Fruit fly (Drosophila melanogaster): ENCODE measurements around the gene CG13085.

Gene CG13085

DNA sequence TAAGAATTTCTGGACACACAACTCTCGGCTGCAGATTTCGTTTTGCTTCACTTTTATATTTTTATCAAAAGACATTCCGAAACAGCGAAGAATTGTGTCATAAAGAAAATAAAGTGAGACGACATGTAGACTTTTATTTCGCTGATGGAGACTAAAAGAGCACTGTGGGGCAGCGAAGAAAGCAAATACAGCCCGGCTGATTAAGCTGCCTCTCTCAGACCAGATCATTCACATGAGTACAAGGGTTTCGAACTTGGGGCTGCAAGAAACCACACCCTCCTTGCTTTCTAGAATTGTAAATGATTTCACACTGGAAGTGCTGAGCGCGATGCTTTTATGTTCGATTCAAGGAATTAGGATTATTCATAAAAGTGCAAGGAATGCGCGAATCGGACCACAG lies 1.3 kb downstream of the CG13085 start:
- no peak for TF ChIP-seq noc (tag; optimal IDR thresholded peaks at IDR 0.05)

- TF ChIP-seq noc (tag; optimal IDR thresholded peaks at IDR 0.05): peak; percentile 75
Measured at dm6 chr2L:19425765-19426329, 2.0 kb downstream of the CG13085 start.

- TF ChIP-seq noc (tag; optimal IDR thresholded peaks at IDR 0.05): no peak
Measured at dm6 chr2L:19426330-19426781, 2.5 kb downstream of the CG13085 start, which contains the start of gene Pax. Gene Pax, minus strand, starts transcription at chr2L:19426596.

dm6 chr2L:19429731-19430130 lies 5.9 kb downstream of the CG13085 start:
- TF ChIP-seq noc (tag; optimal IDR thresholded peaks at IDR 0.05): peak; percentile 28

DNA sequence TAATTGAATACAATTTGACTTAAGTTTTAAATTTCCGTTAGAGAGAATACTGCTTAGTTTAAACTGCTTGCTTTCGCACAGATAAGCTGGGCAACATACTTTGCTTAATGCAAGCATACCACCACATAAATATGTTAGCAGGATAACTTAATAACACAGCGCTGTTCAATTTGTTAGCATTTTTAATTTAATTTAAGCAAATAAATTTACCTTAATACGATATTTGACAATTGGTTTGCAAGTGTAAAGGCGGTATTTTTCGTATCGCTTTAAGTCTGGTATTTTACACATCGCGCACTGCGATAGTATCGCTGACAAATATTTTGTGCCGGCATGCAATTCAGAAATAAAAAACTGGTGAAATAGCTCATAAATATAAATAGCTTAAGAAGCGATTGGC lies 6.5 kb downstream of the CG13085 start, which contains the start of gene RtcB:
Gene RtcB (plus strand): TSS at position 301 of the 400 bp plus-strand sequence.
- TF ChIP-seq noc (tag; optimal IDR thresholded peaks at IDR 0.05): no peak

DNA sequence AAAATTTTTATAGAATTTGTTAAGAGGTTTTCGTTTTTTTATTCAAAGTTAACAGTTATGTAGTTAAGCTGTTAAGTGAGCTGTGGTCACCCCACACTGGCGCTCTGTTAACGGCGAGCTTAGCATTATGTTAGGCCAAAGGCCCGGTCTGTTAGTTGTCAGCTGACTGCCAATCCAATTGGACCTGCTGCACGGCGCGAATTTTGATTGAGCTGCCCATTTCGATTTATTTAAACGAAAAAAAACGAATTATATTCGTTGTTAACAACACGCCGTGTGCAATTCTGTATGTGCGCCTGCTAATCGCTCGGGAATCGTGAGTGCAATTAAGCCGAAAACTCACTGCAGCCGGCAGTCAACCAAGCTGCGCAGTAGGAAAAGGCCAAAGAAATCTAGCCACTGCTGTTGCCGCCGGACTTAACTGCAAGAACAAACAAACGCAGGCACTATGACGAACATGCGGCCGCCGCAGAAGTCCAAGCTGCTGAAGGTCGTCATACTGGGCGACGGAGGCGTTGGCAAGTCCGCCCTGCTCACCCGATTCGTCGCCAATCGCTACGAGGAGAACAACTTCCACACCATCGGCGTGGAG lies 8.7 kb downstream of the CG13085 start, which contains the start of gene Rab9:
Gene Rab9 (plus strand): TSS at position 151 of the 592 bp plus-strand sequence.
- peak; percentile 32 for TF ChIP-seq noc (tag; optimal IDR thresholded peaks at IDR 0.05)

- TF ChIP-seq noc (tag; optimal IDR thresholded peaks at IDR 0.05): peak; percentile 84
Measured at dm6 chr2L:19433292-19433691, 9.4 kb downstream of the CG13085 start.

dm6 chr2L:19434260-19434659 lies 10.4 kb downstream of the CG13085 start:
- TF ChIP-seq noc (tag; optimal IDR thresholded peaks at IDR 0.05): peak; percentile 61

dm6 chr2L:19438685-19439597 lies 15.1 kb downstream of the CG13085 start:
- TF ChIP-seq noc (tag; optimal IDR thresholded peaks at IDR 0.05): no peak

DNA sequence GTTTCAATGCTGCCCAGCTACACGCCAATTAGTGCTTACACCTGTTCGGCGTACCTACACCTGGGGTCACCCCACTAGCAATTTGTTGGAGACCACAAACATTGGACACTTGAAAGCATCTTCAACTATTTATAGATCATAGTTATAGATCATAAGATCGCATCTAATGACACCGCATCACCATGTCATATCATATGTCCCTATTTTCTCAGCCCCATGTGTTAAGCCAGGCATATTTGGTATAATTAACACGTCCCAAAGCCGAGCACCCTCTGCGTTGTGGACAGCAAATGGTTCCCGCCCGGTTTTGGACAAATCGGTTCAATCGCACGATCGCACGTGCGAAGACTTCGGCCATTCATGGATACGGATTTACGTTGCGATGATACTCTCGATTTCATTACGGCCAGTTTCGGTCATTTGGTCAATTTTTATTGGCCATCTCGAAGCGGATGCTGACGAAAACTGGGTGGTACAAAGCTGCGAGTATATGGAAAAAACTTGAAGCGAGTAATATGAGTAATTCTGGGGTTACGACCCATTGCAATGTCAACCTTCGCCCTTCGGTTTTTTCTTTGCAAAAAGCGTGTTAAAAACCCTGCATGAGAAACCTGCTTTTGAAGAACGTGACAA lies 15.9 kb downstream of the CG13085 start:
- TF ChIP-seq noc (tag; optimal IDR thresholded peaks at IDR 0.05): no peak

- TF ChIP-seq noc (tag; optimal IDR thresholded peaks at IDR 0.05): no peak
Measured at dm6 chr2L:19440285-19440684, 16.4 kb downstream of the CG13085 start.

DNA sequence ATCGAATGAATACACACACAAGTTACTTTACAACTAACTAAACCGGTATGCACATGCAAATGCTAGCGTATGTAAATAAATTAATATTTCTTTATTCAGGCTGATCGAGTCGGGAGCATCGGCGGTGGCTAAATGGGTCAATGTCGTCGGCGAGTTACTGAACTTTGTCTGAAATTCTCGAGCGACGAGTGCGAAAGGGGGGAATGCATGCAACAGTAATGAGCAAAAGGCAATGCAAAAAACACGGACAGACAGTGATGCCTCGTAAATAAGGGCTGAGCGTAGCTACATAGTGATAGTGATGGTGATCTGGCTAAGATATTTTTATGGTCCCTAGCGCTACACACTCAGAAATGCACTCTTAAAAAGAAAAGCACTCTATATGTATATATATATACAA lies 16.9 kb downstream of the CG13085 start:
- no peak for TF ChIP-seq noc (tag; optimal IDR thresholded peaks at IDR 0.05)

DNA sequence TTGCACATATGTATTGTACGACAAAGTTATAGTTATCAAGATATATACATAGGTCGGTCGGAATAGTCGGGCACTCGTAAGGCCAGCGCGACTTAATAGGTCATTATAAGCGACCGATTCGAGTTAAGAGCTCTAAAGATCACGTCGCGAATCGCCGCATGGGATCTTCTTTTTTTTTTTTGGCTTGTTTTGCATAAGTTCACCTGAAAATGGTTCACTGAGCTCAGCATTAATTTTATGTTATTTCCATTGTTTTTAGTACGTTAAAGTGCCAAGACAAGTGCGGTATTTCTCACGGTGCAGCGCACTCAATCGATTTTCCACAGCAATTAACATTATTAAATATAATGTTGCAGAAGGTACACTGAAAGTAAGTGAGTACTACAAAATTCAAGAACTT lies 17.5 kb downstream of the CG13085 start:
- TF ChIP-seq noc (tag; optimal IDR thresholded peaks at IDR 0.05): no peak

DNA sequence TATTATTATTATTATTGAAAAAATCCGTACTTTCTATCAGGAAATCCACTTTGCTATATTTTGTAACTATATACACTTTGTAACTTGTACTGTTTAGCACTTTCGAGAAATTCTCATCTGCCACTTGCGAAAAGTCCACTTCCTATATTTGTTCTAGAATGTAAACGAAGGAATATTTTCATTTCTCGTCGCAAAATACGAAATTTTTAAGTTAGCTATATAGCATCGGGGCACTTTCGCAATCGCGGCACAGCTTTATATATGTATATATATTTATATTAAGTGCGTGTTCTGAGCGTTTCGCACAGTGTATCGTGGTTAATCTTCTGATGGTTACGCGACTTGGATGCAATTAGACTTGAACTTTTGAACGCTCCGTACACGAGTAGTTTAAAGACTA lies 17.9 kb downstream of the CG13085 start, which contains the start of gene RanGAP:
Gene RanGAP (plus strand): TSS at position 169 of the 400 bp plus-strand sequence.
- no peak for TF ChIP-seq noc (tag; optimal IDR thresholded peaks at IDR 0.05)

DNA sequence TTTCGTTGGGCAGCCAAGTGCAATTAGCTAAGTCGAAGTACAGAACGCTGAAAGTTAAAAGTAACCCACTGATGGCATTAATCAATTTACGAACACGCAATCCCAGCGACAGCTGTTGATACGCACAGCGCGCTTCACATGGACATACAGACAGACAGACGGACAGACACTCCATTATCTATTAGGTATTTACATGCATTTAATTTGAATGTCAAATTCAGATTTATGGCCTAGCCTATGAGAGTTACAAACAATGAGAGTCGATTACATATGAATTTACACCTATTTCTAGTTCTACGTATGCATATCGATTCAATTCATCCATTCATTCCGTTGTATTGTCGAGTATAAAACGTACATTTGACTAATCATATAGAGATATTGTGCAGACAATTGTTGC lies 18.8 kb downstream of the CG13085 start, which contains the start of gene CG10237:
Gene CG10237 (minus strand): TSS at position 101 of the 400 bp plus-strand sequence.
- TF ChIP-seq noc (tag; optimal IDR thresholded peaks at IDR 0.05): no peak

- TF ChIP-seq noc (tag; optimal IDR thresholded peaks at IDR 0.05): peak; percentile 91
Measured at dm6 chr2L:19444734-19445140, 20.9 kb downstream of the CG13085 start, which contains the start of gene Hs2st. Gene Hs2st, minus strand, starts transcription at chr2L:19444750.
